Fruit fly (Drosophila melanogaster): Measurements from ENCODE around the gene CG31606.

dm6 chr2L:8146994-8147661, at the start of gene CG31606:
- no peak for TF ChIP-seq h (optimal IDR thresholded peaks at IDR 0.05)
- TF ChIP-seq insv (optimal IDR thresholded peaks at IDR 0.05) = no peak
- TF ChIP-seq ttk (optimal IDR thresholded peaks at IDR 0.05) = no peak

Measured in Kc167 (cell line).